Worm (Caenorhabditis elegans) whole organism, early embryonic: ENCODE results near the gene fbxa-141.

Experiments
- F13C5.2 ChIP-seq: sonication (generic microtip); optimal IDR thresholded peaks from 2 replicates; lab custom pipeline; 2017; ENCODE audit warnings: mild to moderate bottlenecking, missing genetic modification characterization, inconsistent platforms, missing compliant biosample characterization
- ama-1 ChIP-seq: fragments of 150-350 bp; optimal IDR thresholded peaks from 2 replicates; lab custom pipeline; 2014
- flt-1 ChIP-seq: fragments of 200-800 bp; sonication (Bioruptor generic); IDR thresholded peaks from 2 replicates; pipeline ENCODE4 v1.3.6; 2022; ENCODE audit warnings: missing genetic modification characterization, missing compliant biosample characterization
- hmg-4 ChIP-seq: fragments of 200-800 bp; sonication (Bioruptor generic); optimal IDR thresholded peaks from 2 replicates; lab custom pipeline; 2018; ENCODE audit warnings: mild to moderate bottlenecking, missing genetic modification characterization, missing compliant biosample characterization

DNA sequence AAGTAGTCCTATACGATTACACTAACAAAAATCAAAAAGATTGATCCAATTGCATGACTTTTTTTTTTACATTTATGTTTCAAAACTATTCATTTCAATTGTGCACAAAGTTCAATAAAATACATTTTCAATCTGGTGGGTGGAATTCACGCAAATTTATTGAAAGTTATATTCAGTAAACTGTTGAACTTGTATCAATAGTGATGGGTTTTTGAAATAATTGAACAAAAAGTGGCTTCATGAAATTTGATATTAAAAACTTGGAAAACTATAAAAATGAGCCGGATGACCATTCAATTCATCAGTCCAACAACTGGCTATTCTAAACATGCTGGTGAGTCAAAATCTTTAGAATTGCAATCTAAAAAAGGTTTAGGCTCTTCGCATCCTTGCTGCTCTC, 10.6 kb upstream of the fbxa-141 start, which contains the start of gene nspc-16:
- TF ChIP-seq flt-1 (GFP tag; lab: Robert Waterston, UW) (no peak), F13C5.2 (tag; lab: Kevin White, UChicago) (no peak), ama-1 (no peak), hmg-4 (GFP tag; lab: Kevin White, UChicago) (no peak)
